Fruit fly (Drosophila melanogaster) whole organism, embryonic: ENCODE measurements around the gene Rab10.
A peak's percentile ranks its signal among the peaks of the same experiment; 100 is the strongest.

Experiments
- BEAF-32 ChIP-seq: fragments of 200-800 bp; sonication (Bioruptor generic); optimal IDR thresholded peaks from 3 replicates; lab custom pipeline; 2017; ENCODE audit warnings: missing biosample characterization, missing genetic modification characterization, mild to moderate bottlenecking, moderate library complexity, missing genetic modification reagents
- CG10366 ChIP-seq: fragments of 200-800 bp; sonication (Bioruptor generic); IDR thresholded peaks from 2 replicates; pipeline ENCODE4 v1.3.6; 2022; ENCODE audit warnings: missing biosample characterization, missing genetic modification characterization
- CG11456 ChIP-seq: fragments of 200-800 bp; sonication (Bioruptor generic); IDR thresholded peaks from 3 replicates; pipeline ENCODE4 v1.3.6; 2022; ENCODE audit warnings: missing biosample characterization, missing genetic modification characterization
- CG11560 ChIP-seq: fragments of 200-800 bp; sonication (Bioruptor generic); IDR thresholded peaks from 3 replicates; pipeline ENCODE4 v1.3.6; 2022; ENCODE audit warnings: missing biosample characterization, missing genetic modification characterization
- CG12391 ChIP-seq: fragments of 200-800 bp; sonication (Bioruptor generic); optimal IDR thresholded peaks from 3 replicates; lab custom pipeline; 2018; ENCODE audit warnings: missing biosample characterization, mild to moderate bottlenecking, missing genetic modification characterization, moderate library complexity
- CG14441 ChIP-seq: fragments of 200-800 bp; sonication (Bioruptor generic); IDR thresholded peaks from 2 replicates; pipeline ENCODE4 v1.3.6; 2022; ENCODE audit warnings: missing biosample characterization, missing genetic modification characterization
- CG14667 ChIP-seq: fragments of 200-800 bp; sonication (Bioruptor generic); IDR thresholded peaks from 2 replicates; pipeline ENCODE4 v1.3.6; 2022; ENCODE audit warnings: missing biosample characterization, missing genetic modification characterization
- CG1603 ChIP-seq: fragments of 200-800 bp; sonication (Bioruptor generic); optimal IDR thresholded peaks from 2 replicates; lab custom pipeline; 2019; ENCODE audit warnings: missing biosample characterization, mild to moderate bottlenecking, missing genetic modification characterization, moderate library complexity
- CG17829 ChIP-seq: fragments of 200-800 bp; optimal IDR thresholded peaks from 2 replicates; lab custom pipeline; 2019; ENCODE audit warnings: missing biosample characterization, mild to moderate bottlenecking, missing genetic modification characterization, moderate library complexity
- CG1792 ChIP-seq: fragments of 200-800 bp; sonication (Bioruptor generic); optimal IDR thresholded peaks from 2 replicates; lab custom pipeline; 2016; ENCODE audit warnings: missing biosample characterization, missing genetic modification characterization
- CG18619 ChIP-seq: fragments of 200-800 bp; sonication (Bioruptor generic); optimal IDR thresholded peaks from 3 replicates; lab custom pipeline; 2017; ENCODE audit warnings: missing biosample characterization, mild to moderate bottlenecking, missing genetic modification characterization
- CG42726 ChIP-seq: fragments of 200-800 bp; sonication (Bioruptor generic); IDR thresholded peaks from 2 replicates; pipeline ENCODE4 v1.3.6; 2022; ENCODE audit warnings: missing biosample characterization, missing genetic modification characterization; ENCODE audit not compliant: partially characterized antibody
- CG4404 ChIP-seq: fragments of 200-800 bp; sonication (Bioruptor generic); IDR thresholded peaks from 2 replicates; pipeline ENCODE4 v1.3.6; 2022; ENCODE audit warnings: missing biosample characterization, missing genetic modification characterization
- CG4424 ChIP-seq: fragments of 200-800 bp; sonication (Bioruptor generic); optimal IDR thresholded peaks from 3 replicates; lab custom pipeline; 2016; ENCODE audit warnings: missing biosample characterization, missing genetic modification characterization
- CG7928 ChIP-seq: fragments of 200-800 bp; sonication (Bioruptor generic); optimal IDR thresholded peaks from 2 replicates; lab custom pipeline; 2017; ENCODE audit warnings: missing biosample characterization, mild to moderate bottlenecking, missing genetic modification characterization
- CG8478 ChIP-seq: fragments of >200 bp; optimal IDR thresholded peaks from 2 replicates; lab custom pipeline; 2018
- CG8765 ChIP-seq: fragments of 200-800 bp; sonication (Bioruptor generic); IDR thresholded peaks from 2 replicates; pipeline ENCODE4 v1.3.6; 2022; ENCODE audit warnings: missing biosample characterization, missing genetic modification characterization
- CG9727 ChIP-seq: fragments of 200-800 bp; sonication (Bioruptor generic); optimal IDR thresholded peaks from 3 replicates; lab custom pipeline; 2017; ENCODE audit warnings: missing biosample characterization, mild to moderate bottlenecking, missing genetic modification characterization
- Doc2 ChIP-seq: fragments of 200-800 bp; sonication (Bioruptor generic); IDR thresholded peaks from 2 replicates; pipeline ENCODE4 v1.3.6; 2022; ENCODE audit warnings: missing biosample characterization, missing genetic modification characterization
- Ets65A ChIP-seq: fragments of 200-800 bp; sonication (Bioruptor generic); peaks from one replicate; lab custom pipeline; 2016; ENCODE audit warnings: missing biosample characterization, missing genetic modification characterization
- Fer3 ChIP-seq: fragments of 200-800 bp; sonication (Bioruptor generic); optimal IDR thresholded peaks from 2 replicates; lab custom pipeline; 2018; ENCODE audit warnings: missing biosample characterization, mild to moderate bottlenecking, missing genetic modification characterization, moderate library complexity
- Gug ChIP-seq: fragments of 200-800 bp; sonication (Bioruptor generic); IDR thresholded peaks from 4 replicates; pipeline ENCODE4 v1.3.6; 2022; ENCODE audit warnings: missing biosample characterization, missing genetic modification characterization
- Hey ChIP-seq: fragments of 200-800 bp; sonication (Bioruptor generic); optimal IDR thresholded peaks from 3 replicates; lab custom pipeline; 2018; ENCODE audit warnings: missing biosample characterization, mild to moderate bottlenecking, missing genetic modification characterization
- Mad ChIP-seq: fragments of 200-800 bp; sonication (Bioruptor generic); optimal IDR thresholded peaks from 2 replicates; lab custom pipeline; 2016; ENCODE audit warnings: missing biosample characterization, missing genetic modification characterization
- PHDP ChIP-seq: fragments of 200-800 bp; sonication (Bioruptor generic); optimal IDR thresholded peaks from 3 replicates; lab custom pipeline; 2018; ENCODE audit warnings: missing biosample characterization, mild to moderate bottlenecking, missing genetic modification characterization, moderate library complexity
- Ptx1 ChIP-seq: fragments of 200-800 bp; sonication (Bioruptor generic); IDR thresholded peaks from 2 replicates; pipeline ENCODE4 v1.3.6; 2022; ENCODE audit warnings: missing biosample characterization, missing genetic modification characterization
- Rfx ChIP-seq: fragments of 200-800 bp; sonication (Bioruptor generic); IDR thresholded peaks from 2 replicates; pipeline ENCODE4 v1.3.6; 2022; ENCODE audit warnings: missing biosample characterization, missing genetic modification characterization
- amos ChIP-seq: fragments of 200-800 bp; sonication (Bioruptor generic); IDR thresholded peaks from 2 replicates; pipeline ENCODE4 v1.3.6; 2022; ENCODE audit warnings: missing biosample characterization, missing genetic modification characterization; ENCODE audit not compliant: partially characterized antibody
- br ChIP-seq: fragments of >200 bp; optimal IDR thresholded peaks from 2 replicates; lab custom pipeline; 2017
- ci ChIP-seq: fragments of 200-800 bp; sonication (Bioruptor generic); IDR thresholded peaks from 3 replicates; pipeline ENCODE4 v1.3.6; 2022; ENCODE audit warnings: missing biosample characterization, missing genetic modification characterization
- dan ChIP-seq: fragments of 200-800 bp; sonication (Bioruptor generic); IDR thresholded peaks from 2 replicates; pipeline ENCODE4 v1.3.6; 2022; ENCODE audit warnings: missing biosample characterization, missing genetic modification characterization
- disco-r ChIP-seq: fragments of 200-800 bp; sonication (Bioruptor generic); optimal IDR thresholded peaks from 2 replicates; lab custom pipeline; 2016; ENCODE audit warnings: missing biosample characterization, missing genetic modification characterization
- dmrt11E ChIP-seq: fragments of 200-800 bp; sonication (Bioruptor generic); optimal IDR thresholded peaks from 3 replicates; lab custom pipeline; 2018; ENCODE audit warnings: missing biosample characterization, mild to moderate bottlenecking, missing genetic modification characterization, moderate library complexity
- dysf ChIP-seq: fragments of 200-800 bp; sonication (Bioruptor generic); IDR thresholded peaks from 3 replicates; pipeline ENCODE4 v1.3.6; 2022; ENCODE audit warnings: missing biosample characterization, missing genetic modification characterization
- eve ChIP-seq, 2 experiments: fragments of >200 bp; optimal IDR thresholded peaks; 2 replicates each; lab custom pipeline; 2017; ENCODE audit warnings: missing biosample characterization in 2 of 2, missing genetic modification characterization in 2 of 2
- grau ChIP-seq: fragments of 200-800 bp; optimal IDR thresholded peaks from 3 replicates; lab custom pipeline; 2019; ENCODE audit warnings: missing biosample characterization, mild to moderate bottlenecking, missing genetic modification characterization, moderate library complexity
- hbn ChIP-seq: fragments of 200-800 bp; sonication (Bioruptor generic); IDR thresholded peaks from 2 replicates; pipeline ENCODE4 v1.3.6; 2022; ENCODE audit warnings: missing biosample characterization, missing genetic modification characterization; ENCODE audit not compliant: partially characterized antibody
- hkb ChIP-seq, 2 experiments: fragments of 200-800 bp in 1 of 2; fragments of >200 bp in 1 of 2; sonication (Bioruptor generic) in 1 of 2; IDR thresholded peaks in 1 of 2; optimal IDR thresholded peaks in 1 of 2; 2 replicates each; pipeline versions ENCODE4 v1.3.6 to Lab custom; 2017 to 2022; ENCODE audit warnings: missing biosample characterization in 1 of 2, missing genetic modification characterization in 1 of 2
- ken ChIP-seq: fragments of 200-800 bp; sonication (Bioruptor generic); IDR thresholded peaks from 3 replicates; pipeline ENCODE4 v1.3.6; 2022; ENCODE audit warnings: missing biosample characterization, missing genetic modification characterization
- lmd ChIP-seq: fragments of 200-800 bp; sonication (Bioruptor generic); IDR thresholded peaks from 2 replicates; pipeline ENCODE4 v1.3.6; 2022; ENCODE audit warnings: missing biosample characterization, missing genetic modification characterization
- nerfin-2 ChIP-seq: fragments of 200-800 bp; sonication (Bioruptor generic); IDR thresholded peaks from 2 replicates; pipeline ENCODE4 v1.3.6; 2022; ENCODE audit warnings: missing biosample characterization, missing genetic modification characterization; ENCODE audit not compliant: partially characterized antibody
- pan ChIP-seq, 4 experiments: fragments of >200 bp in 3 of 4; fragments of 200-800 bp in 1 of 4; sonication (Bioruptor generic) in 1 of 4; optimal IDR thresholded peaks in 3 of 4; IDR thresholded peaks in 1 of 4; 2 replicates each; pipeline versions ENCODE4 v1.3.6 to Lab custom; 2017 to 2022; ENCODE audit warnings: missing biosample characterization in 2 of 4, missing genetic modification characterization in 2 of 4, mixed read lengths in 1 of 4
- prd ChIP-seq, 3 experiments: fragments of >200 bp in 2 of 3; fragments of 200-800 bp in 1 of 3; sonication (Bioruptor generic) in 1 of 3; optimal IDR thresholded peaks in 2 of 3; IDR thresholded peaks in 1 of 3; 2 replicates in 2 of 3; 3 replicates in 1 of 3; pipeline versions ENCODE4 v1.3.6 to Lab custom; 2017 to 2022; ENCODE audit warnings: missing biosample characterization in 1 of 3, missing genetic modification characterization in 1 of 3
- row ChIP-seq: fragments of 200-800 bp; sonication (Bioruptor generic); IDR thresholded peaks from 3 replicates; pipeline ENCODE4 v1.3.6; 2022; ENCODE audit warnings: missing biosample characterization, missing genetic modification characterization
- sens ChIP-seq: fragments of 200-800 bp; sonication (Bioruptor generic); peaks from one replicate; lab custom pipeline; 2016; ENCODE audit warnings: missing biosample characterization, missing genetic modification characterization
- sob ChIP-seq: fragments of 200-800 bp; sonication (Bioruptor generic); IDR thresholded peaks from 2 replicates; pipeline ENCODE4 v1.3.6; 2022; ENCODE audit warnings: missing biosample characterization, missing genetic modification characterization
- ttk ChIP-seq: fragments of 200-800 bp; sonication (Bioruptor generic); IDR thresholded peaks from 2 replicates; pipeline ENCODE4 v2.1.2; 2022; ENCODE audit warnings: missing biosample characterization, missing genetic modification characterization
- unpg ChIP-seq: fragments of 200-800 bp; sonication (Bioruptor generic); optimal IDR thresholded peaks from 3 replicates; lab custom pipeline; 2018; ENCODE audit warnings: missing biosample characterization, mild to moderate bottlenecking, missing genetic modification characterization, moderate library complexity
- zfh1 ChIP-seq: fragments of 200-800 bp; sonication (Bioruptor generic); IDR thresholded peaks from 3 replicates; pipeline ENCODE4 v1.3.6; 2022; ENCODE audit warnings: missing biosample characterization, missing genetic modification characterization

Gene Rab10

DNA sequence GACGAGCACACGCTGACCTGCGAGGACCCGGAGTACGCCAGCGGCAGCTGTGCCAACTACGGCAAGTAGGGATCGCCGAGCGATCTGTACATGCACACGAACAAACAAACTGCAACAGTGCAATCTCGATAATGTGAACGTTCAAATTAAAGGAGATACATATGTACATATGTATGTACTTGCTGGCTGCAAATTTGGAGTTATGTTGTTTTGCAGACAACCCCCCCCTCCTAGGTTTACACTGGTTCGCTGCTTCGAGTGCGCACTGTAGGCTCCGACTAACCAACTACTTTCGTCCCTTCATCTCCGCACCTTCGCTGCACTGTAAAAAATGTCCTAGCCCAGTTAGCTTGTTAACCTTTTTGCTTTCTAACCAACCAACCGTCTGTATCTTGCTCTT lies 3.4 kb upstream of the Rab10 start:
- TF ChIP-seq Ptx1 (GFP tag; lab: Robert Waterston, UW) (peak; percentile 48), dmrt11E (tag; lab: Kevin White, UChicago) (peak; percentile 31), zfh1 (GFP tag; lab: Robert Waterston, UW) (0 out of 3 replicates have a peak, but pooled peaks have one; percentile 35), sens (peak; percentile 52), dysf (GFP tag; lab: Robert Waterston, UW) (peak; percentile 39; the same call in 2 of the 3 replicates), Doc2 (no peak), ttk (GFP tag; lab: Robert Waterston, UW) (peak; percentile 36; the same call in 1 of the 2 replicates), dan (GFP tag; lab: Robert Waterston, UW) (peak; percentile 53; the same call in 1 of the 2 replicates), br (lab: Kevin White, UChicago) (no peak), CG14441 (GFP tag; lab: Robert Waterston, UW) (peak; percentile 52; the same call in 1 of the 2 replicates), CG10366 (GFP tag; lab: Robert Waterston, UW) (peak; percentile 21; the same call in 1 of the 2 replicates), Ets65A (GFP tag; lab: Kevin White, UChicago) (peak; percentile 66), BEAF-32 (GFP tag; lab: Kevin White, UChicago) (no peak), sob (GFP tag; lab: Robert Waterston, UW) (0 out of 2 replicates have a peak, but pooled peaks have one; percentile 12), grau (tag; lab: Kevin White, UChicago) (peak; percentile 69), lmd (GFP tag; lab: Robert Waterston, UW) (peak; percentile 30; the same call in 1 of the 2 replicates), CG8478 (lab: Kevin White, UChicago) (no peak), Fer3 (tag; lab: Kevin White, UChicago) (no peak), nerfin-2 (GFP tag; lab: Robert Waterston, UW) (no peak), CG4404 (GFP tag; lab: Robert Waterston, UW) (peak; percentile 76), row (GFP tag; lab: Robert Waterston, UW) (peak; percentile 45; the same call in 2 of the 3 replicates), CG11456 (GFP tag; lab: Robert Waterston, UW) (0 out of 3 replicates have a peak, but pooled peaks have one; percentile 12), CG8765 (GFP tag; lab: Robert Waterston, UW) (peak; percentile 66; the same call in 1 of the 2 replicates), hkb (optimal IDR thresholded peaks at IDR 0.05; lab: Kevin White, UChicago) (no peak), hkb (GFP tag; IDR thresholded peaks at IDR 0.05; lab: Robert Waterston, UW) (no peak), CG14667 (GFP tag; lab: Robert Waterston, UW) (peak; percentile 30; the same call in 1 of the 2 replicates), unpg (GFP tag; lab: Kevin White, UChicago) (no peak), prd (optimal IDR thresholded peaks at IDR 0.05; lab: Kevin White, UChicago) (no peak), prd (GFP tag; IDR thresholded peaks at IDR 0.05; lab: Robert Waterston, UW) (peak; percentile 83; the same call in 2 of the 3 replicates), CG12391 (tag; lab: Kevin White, UChicago) (no peak), CG7928 (GFP tag; lab: Kevin White, UChicago) (no peak), ci (GFP tag; lab: Robert Waterston, UW) (peak; percentile 59; the same call in 1 of the 3 replicates), CG18619 (no peak), disco-r (GFP tag; lab: Kevin White, UChicago) (no peak), ken (GFP tag; lab: Robert Waterston, UW) (0 out of 3 replicates have a peak, but pooled peaks have one; percentile 24), amos (GFP tag; lab: Robert Waterston, UW) (no peak), eve (GFP tag; optimal IDR thresholded peaks at IDR 0.05; lab: Kevin White, UChicago) (no peak), CG1792 (GFP tag; lab: Kevin White, UChicago) (no peak), CG1603 (tag; lab: Kevin White, UChicago) (peak; percentile 26), pan (optimal IDR thresholded peaks at IDR 0.05; lab: Kevin White, UChicago) (no peak), pan (GFP tag; optimal IDR thresholded peaks at IDR 0.05 in 1 of 2, IDR thresholded peaks at IDR 0.05 in 1 of 2) (peak in 1 of 2 experiments; percentile 12), Hey (no peak), CG4424 (GFP tag; lab: Kevin White, UChicago) (no peak), CG11560 (tag; lab: Robert Waterston, UW) (0 out of 3 replicates have a peak, but pooled peaks have one; percentile 22), CG9727 (GFP tag; lab: Kevin White, UChicago) (no peak), PHDP (tag; lab: Kevin White, UChicago) (no peak), Rfx (GFP tag; lab: Robert Waterston, UW) (peak; percentile 19; the same call in 1 of the 2 replicates), hbn (GFP tag; lab: Robert Waterston, UW) (no peak), CG42726 (GFP tag; lab: Robert Waterston, UW) (no peak), Mad (GFP tag; lab: Kevin White, UChicago) (no peak), CG17829 (peak; percentile 19), Gug (GFP tag; lab: Robert Waterston, UW) (peak; percentile 47; the same call in 1 of the 4 replicates)
